Fruit fly (Drosophila melanogaster): Measurements from ENCODE around the gene CG6683.

DNA sequence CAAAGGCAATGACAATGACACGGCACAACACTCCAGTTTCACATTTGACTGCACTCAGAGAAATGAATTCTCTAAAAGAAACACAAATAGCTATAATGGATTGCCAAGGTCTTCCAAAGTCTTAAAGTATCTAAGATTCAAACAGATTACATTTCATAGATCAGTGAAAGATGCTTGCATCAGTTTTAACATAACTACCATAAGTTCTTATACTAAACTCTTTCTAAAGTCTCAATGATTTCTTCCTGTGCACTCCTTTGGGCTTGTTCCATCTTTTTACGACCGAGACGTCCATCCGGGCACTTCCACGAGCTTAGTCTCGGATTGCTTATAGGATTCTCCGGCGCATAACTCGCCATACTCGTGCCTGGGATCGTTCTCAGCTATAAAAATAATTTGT is 27.5 kb upstream of the CG6683 start:
- TF ChIP-seq CG4820 (GFP tag; optimal IDR thresholded peaks at IDR 0.05) (no peak), Optix (GFP tag; IDR thresholded peaks at IDR 0.05) (no peak), CkIIα-i1 (GFP tag; IDR thresholded peaks at IDR 0.05) (no peak), CG2116 (GFP tag; optimal IDR thresholded peaks at IDR 0.05) (no peak), CG11398 (GFP tag; optimal IDR thresholded peaks at IDR 0.05) (no peak), CG14965 (GFP tag; optimal IDR thresholded peaks at IDR 0.05; ENCODE audit: borderline replicate concordance) (no peak), pzg (GFP tag; optimal IDR thresholded peaks at IDR 0.05) (no peak), CG16813 (GFP tag; IDR thresholded peaks at IDR 0.05; ENCODE audit: partially characterized antibody) (no peak)
